Fruit fly (Drosophila melanogaster) whole organism, wandering third instar larva: ENCODE results near the gene CG6659.

ENCODE experiments used
- OdsH ChIP-seq: fragments of 200-800 bp; sonication (Bioruptor generic); optimal IDR thresholded peaks from 2 replicates; lab custom pipeline; 2016; ENCODE audit warnings: missing biosample characterization, mild to moderate bottlenecking, missing genetic modification characterization
- psq ChIP-seq: fragments of 200-800 bp; sonication (Bioruptor generic); optimal IDR thresholded peaks from 3 replicates; lab custom pipeline; 2017; ENCODE audit warnings: missing biosample characterization, mild to moderate bottlenecking, missing genetic modification characterization, moderate library complexity

dm6 chrX:18663362-18663761 is 6.3 kb upstream of the CG6659 start:
- no peak for TF ChIP-seq psq (GFP tag; lab: Kevin White, UChicago)
- TF ChIP-seq OdsH (GFP tag; lab: Kevin White, UChicago): no peak
